Fruit fly (Drosophila melanogaster) whole organism, wandering third instar larva: ENCODE results near the gene Lon.

ENCODE experiments used
- Abd-B ChIP-seq: fragments of >200 bp; optimal IDR thresholded peaks from 2 replicates; lab custom pipeline; 2017; ENCODE audit warnings: missing biosample characterization, missing genetic modification characterization
- CG32264 ChIP-seq: fragments of 200-800 bp; sonication (Bioruptor generic); optimal IDR thresholded peaks from 2 replicates; lab custom pipeline; 2016; ENCODE audit warnings: missing biosample characterization, missing genetic modification characterization
- CG9705 ChIP-seq: fragments of 200-800 bp; sonication (Bioruptor generic); optimal IDR thresholded peaks from 2 replicates; lab custom pipeline; 2018; ENCODE audit warnings: missing biosample characterization, mild to moderate bottlenecking, missing genetic modification characterization
- Dfd ChIP-seq: fragments of >200 bp; optimal IDR thresholded peaks from 2 replicates; lab custom pipeline; 2017; ENCODE audit warnings: missing biosample characterization, missing genetic modification characterization
- Dif ChIP-seq: fragments of 200-275, 200-300 bp; sonication (Bioruptor generic); optimal IDR thresholded peaks from 2 replicates; lab custom pipeline; 2018; ENCODE audit warnings: missing biosample characterization, missing genetic modification characterization; ENCODE audit not compliant: partially characterized antibody
- GATAd ChIP-seq: sonication (Bioruptor generic); optimal IDR thresholded peaks from 2 replicates; lab custom pipeline; 2016; ENCODE audit warnings: missing biosample characterization, missing genetic modification characterization
- HLH106 ChIP-seq: fragments of 200-800 bp; optimal IDR thresholded peaks from 3 replicates; lab custom pipeline; 2019; ENCODE audit warnings: missing biosample characterization, mild to moderate bottlenecking, missing genetic modification characterization, moderate library complexity
- Hnf4 ChIP-seq: fragments of 200-800 bp; sonication (Bioruptor generic); optimal IDR thresholded peaks from 2 replicates; lab custom pipeline; 2016; ENCODE audit warnings: missing biosample characterization, mild to moderate bottlenecking, missing genetic modification characterization
- Hr78 ChIP-seq: fragments of >200 bp; optimal IDR thresholded peaks from 2 replicates; lab custom pipeline; 2017; ENCODE audit warnings: missing biosample characterization, missing genetic modification characterization
- Hr83 ChIP-seq: fragments of 200-300 bp; sonication (Bioruptor generic); optimal IDR thresholded peaks from 2 replicates; lab custom pipeline; 2016; ENCODE audit warnings: missing biosample characterization, mild to moderate bottlenecking, missing genetic modification characterization, moderate library complexity; ENCODE audit not compliant: poor library complexity, severe bottlenecking
- Jra ChIP-seq: sonication (Bioruptor generic); optimal IDR thresholded peaks from 2 replicates; lab custom pipeline; 2016; ENCODE audit warnings: missing biosample characterization, missing genetic modification characterization
- Mio ChIP-seq: sonication (Bioruptor generic); optimal IDR thresholded peaks from 2 replicates; lab custom pipeline; 2016; ENCODE audit warnings: missing biosample characterization, missing genetic modification characterization
- Myc ChIP-seq: fragments of >200 bp; optimal IDR thresholded peaks from 2 replicates; lab custom pipeline; 2017
- N ChIP-seq: fragments of >200 bp; optimal IDR thresholded peaks from 2 replicates; lab custom pipeline; 2018; ENCODE audit warnings: missing biosample characterization, missing external identifiers, missing genetic modification characterization
- OdsH ChIP-seq: fragments of 200-800 bp; sonication (Bioruptor generic); optimal IDR thresholded peaks from 2 replicates; lab custom pipeline; 2016; ENCODE audit warnings: missing biosample characterization, mild to moderate bottlenecking, missing genetic modification characterization
- Rel ChIP-seq, 2 experiments: fragments of 200-800 bp; sonication (Bioruptor generic) in 1 of 2; optimal IDR thresholded peaks; 2 replicates in 1 of 2; 3 replicates in 1 of 2; lab custom pipeline; 2016 to 2019; ENCODE audit warnings: mild to moderate bottlenecking in 2 of 2, missing biosample characterization in 2 of 2, missing genetic modification characterization in 2 of 2, moderate library complexity in 1 of 2
- Sp1 ChIP-seq: fragments of 200-800 bp; sonication (Bioruptor generic); optimal IDR thresholded peaks from 3 replicates; lab custom pipeline; 2019; ENCODE audit warnings: missing biosample characterization, mild to moderate bottlenecking, missing genetic modification characterization, moderate library complexity
- Vsx2 ChIP-seq: fragments of 200-300, 225-300 bp; sonication (Bioruptor generic); optimal IDR thresholded peaks from 2 replicates; lab custom pipeline; 2018; ENCODE audit warnings: missing biosample characterization, missing genetic modification characterization; ENCODE audit not compliant: partially characterized antibody
- br ChIP-seq: fragments of 200-800 bp; sonication (Bioruptor generic); optimal IDR thresholded peaks from 2 replicates; lab custom pipeline; 2016; ENCODE audit warnings: missing biosample characterization, missing genetic modification characterization
- brk ChIP-seq: fragments of 200-800 bp; sonication (Bioruptor generic); optimal IDR thresholded peaks from 2 replicates; lab custom pipeline; 2016; ENCODE audit warnings: missing biosample characterization, mild to moderate bottlenecking, missing genetic modification characterization
- dl ChIP-seq, 2 experiments: fragments of 175-275, 200-275 bp in 1 of 2; fragments of 200-275 bp in 1 of 2; sonication (Bioruptor generic); optimal IDR thresholded peaks; lab custom pipeline; 2018; ENCODE audit warnings: mild to moderate bottlenecking in 2 of 2, missing biosample characterization in 2 of 2, missing genetic modification characterization in 2 of 2, moderate library complexity in 2 of 2; ENCODE audit not compliant: partially characterized antibody in 2 of 2, insufficient read depth in 1 of 2
- dmrt93B ChIP-seq: fragments of 200-800 bp; sonication (Bioruptor generic); optimal IDR thresholded peaks from 2 replicates; lab custom pipeline; 2018; ENCODE audit warnings: missing biosample characterization, mild to moderate bottlenecking, missing genetic modification characterization
- dsf ChIP-seq: sonication (Bioruptor generic); optimal IDR thresholded peaks from 2 replicates; lab custom pipeline; 2016; ENCODE audit warnings: missing biosample characterization, missing genetic modification characterization, borderline replicate concordance
- ey ChIP-seq: fragments of 200-800 bp; sonication (Bioruptor generic); optimal IDR thresholded peaks from 2 replicates; lab custom pipeline; 2016; ENCODE audit warnings: missing biosample characterization, missing genetic modification characterization
- foxo ChIP-seq, 2 experiments: fragments of 200-800 bp; sonication (Bioruptor generic); optimal IDR thresholded peaks; 2 replicates in 1 of 2; 3 replicates in 1 of 2; lab custom pipeline; 2016 to 2017; ENCODE audit warnings: missing biosample characterization in 2 of 2, missing genetic modification characterization in 2 of 2
- fru ChIP-seq: fragments of 200-800 bp; sonication (Bioruptor generic); optimal IDR thresholded peaks from 3 replicates; lab custom pipeline; 2016; ENCODE audit warnings: missing biosample characterization, mild to moderate bottlenecking, missing genetic modification characterization
- h ChIP-seq: fragments of 200-800 bp; sonication (Bioruptor generic); optimal IDR thresholded peaks from 3 replicates; lab custom pipeline; 2016; ENCODE audit warnings: missing biosample characterization, mild to moderate bottlenecking, missing genetic modification characterization
- jim ChIP-seq: fragments of 175-275, 200-325 bp; sonication (Bioruptor generic); optimal IDR thresholded peaks from 2 replicates; lab custom pipeline; 2016; ENCODE audit warnings: missing biosample characterization, mild to moderate bottlenecking, missing genetic modification characterization
- lola ChIP-seq: fragments of >200 bp; optimal IDR thresholded peaks from 2 replicates; lab custom pipeline; 2017; ENCODE audit warnings: missing biosample characterization, missing genetic modification characterization
- psq ChIP-seq: fragments of 200-800 bp; sonication (Bioruptor generic); optimal IDR thresholded peaks from 3 replicates; lab custom pipeline; 2017; ENCODE audit warnings: missing biosample characterization, mild to moderate bottlenecking, missing genetic modification characterization, moderate library complexity
- rgr ChIP-seq: fragments of 200-800 bp; sonication (Bioruptor generic); optimal IDR thresholded peaks from 3 replicates; lab custom pipeline; 2016; ENCODE audit warnings: missing biosample characterization, mild to moderate bottlenecking, missing genetic modification characterization
- sage ChIP-seq: fragments of 200-800 bp; sonication (Bioruptor generic); optimal IDR thresholded peaks from 2 replicates; lab custom pipeline; 2016; ENCODE audit warnings: missing biosample characterization, mild to moderate bottlenecking, missing genetic modification characterization
- sv ChIP-seq: fragments of 200-800 bp; sonication (Bioruptor generic); optimal IDR thresholded peaks from 3 replicates; lab custom pipeline; 2016; ENCODE audit warnings: missing biosample characterization, missing genetic modification characterization
- tai ChIP-seq: sonication (Bioruptor generic); optimal IDR thresholded peaks from 2 replicates; lab custom pipeline; 2016; ENCODE audit warnings: missing biosample characterization, missing genetic modification characterization
- woc ChIP-seq: sonication (Bioruptor generic); optimal IDR thresholded peaks from 2 replicates; lab custom pipeline; 2016; ENCODE audit warnings: missing biosample characterization, mild to moderate bottlenecking, missing genetic modification characterization

The Lon gene

dm6 chr3L:19612172-19612571, at the start of gene Lon, which contains the start of gene PIG-F:
Lon (minus strand) TSS chr3L:19612199.
PIG-F (plus strand) TSS chr3L:19612455.
- TF ChIP-seq HLH106 (tag; lab: Kevin White, UChicago) (peak; percentile 99), Jra (GFP tag; lab: Kevin White, UChicago) (peak; percentile 98), Hnf4 (peak; percentile 98), CG32264 (peak; percentile 96), ey (GFP tag; lab: Kevin White, UChicago) (peak; percentile 98), h (GFP tag; lab: Kevin White, UChicago) (peak; percentile 99), dsf (GFP tag; lab: Kevin White, UChicago) (peak; percentile 96), sage (peak; percentile 98), woc (peak; percentile 97), jim (GFP tag; lab: Kevin White, UChicago) (peak; percentile 76), Dfd (GFP tag; lab: Kevin White, UChicago) (no peak), N (GFP tag; lab: Kevin White, UChicago) (no peak), CG9705 (GFP tag; lab: Kevin White, UChicago) (peak; percentile 99), Mio (GFP tag; lab: Kevin White, UChicago) (peak; percentile 90), psq (GFP tag; lab: Kevin White, UChicago) (peak; percentile 97), sv (GFP tag; lab: Kevin White, UChicago) (peak; percentile 99), foxo (GFP tag; optimal IDR thresholded peaks at IDR 0.05; lab: Kevin White, UChicago) (peak; percentile 91 to 99), Myc (lab: Kevin White, UChicago) (peak; percentile 42), Hr83 (GFP tag; lab: Kevin White, UChicago) (peak; percentile 95), Vsx2 (GFP tag; lab: Kevin White, UChicago) (no peak), dmrt93B (peak; percentile 99), OdsH (GFP tag; lab: Kevin White, UChicago) (peak; percentile 99), Abd-B (GFP tag; lab: Kevin White, UChicago) (no peak), lola (GFP tag; lab: Kevin White, UChicago) (no peak), Rel (GFP tag; optimal IDR thresholded peaks at IDR 0.05; lab: Kevin White, UChicago) (peak; percentile 92), Rel (tag; optimal IDR thresholded peaks at IDR 0.05; lab: Kevin White, UChicago) (peak; percentile 90), Hr78 (no peak), GATAd (peak; percentile 95), brk (GFP tag; lab: Kevin White, UChicago) (no peak), Sp1 (peak; percentile 99), rgr (GFP tag; lab: Kevin White, UChicago) (peak; percentile 99), br (peak; percentile 98), fru (GFP tag; lab: Kevin White, UChicago) (peak; percentile 99)
- TF ChIP-seq, all 38 proteins: peak for 25

dm6 chr3L:19655923-19656322, 43.9 kb upstream of the Lon start:
- no peak for TF ChIP-seq N (GFP tag; lab: Kevin White, UChicago)
- TF ChIP-seq Vsx2 (GFP tag; lab: Kevin White, UChicago) = no peak
- no peak for TF ChIP-seq sv (GFP tag; lab: Kevin White, UChicago)
- TF ChIP-seq rgr (GFP tag; lab: Kevin White, UChicago) = no peak
- no peak for TF ChIP-seq Dfd (GFP tag; lab: Kevin White, UChicago)
- no peak for TF ChIP-seq Abd-B (GFP tag; lab: Kevin White, UChicago)
- no peak for TF ChIP-seq dl (GFP tag; optimal IDR thresholded peaks at IDR 0.05; lab: Kevin White, UChicago; ENCODE audit: insufficient read depth in 1 of 2, partially characterized antibody in 2 of 2)
- no peak for TF ChIP-seq sage

dm6 chr3L:19653470-19653869, 41.5 kb upstream of the Lon start:
- TF ChIP-seq Abd-B (GFP tag; lab: Kevin White, UChicago) = no peak
- TF ChIP-seq ey (GFP tag; lab: Kevin White, UChicago) = no peak
- no peak for TF ChIP-seq CG9705 (GFP tag; lab: Kevin White, UChicago)
- no peak for TF ChIP-seq h (GFP tag; lab: Kevin White, UChicago)
- TF ChIP-seq GATAd = no peak
- no peak for TF ChIP-seq Dif (GFP tag; lab: Kevin White, UChicago)
- no peak for TF ChIP-seq fru (GFP tag; lab: Kevin White, UChicago)
- TF ChIP-seq dsf (GFP tag; lab: Kevin White, UChicago) = no peak
- no peak for TF ChIP-seq br
- TF ChIP-seq woc = no peak
- TF ChIP-seq Mio (GFP tag; lab: Kevin White, UChicago) = no peak
- no peak for TF ChIP-seq Hnf4
- TF ChIP-seq Hr83 (GFP tag; lab: Kevin White, UChicago) = no peak
- no peak for TF ChIP-seq tai (GFP tag; lab: Kevin White, UChicago)
- no peak for TF ChIP-seq foxo (GFP tag; optimal IDR thresholded peaks at IDR 0.05; lab: Kevin White, UChicago)
- no peak for TF ChIP-seq brk (GFP tag; lab: Kevin White, UChicago)
